Fruit fly (Drosophila melanogaster) whole organism, wandering third instar larva: Measurements from ENCODE around the gene CG1271.

Experiments
- Abd-B ChIP-seq: fragments of >200 bp; optimal IDR thresholded peaks from 2 replicates; lab custom pipeline; 2017; ENCODE audit warnings: missing biosample characterization, missing genetic modification characterization
- CG9705 ChIP-seq: fragments of 200-800 bp; sonication (Bioruptor generic); optimal IDR thresholded peaks from 2 replicates; lab custom pipeline; 2018; ENCODE audit warnings: missing biosample characterization, mild to moderate bottlenecking, missing genetic modification characterization
- CrebA ChIP-seq: fragments of 200-800 bp; sonication (Bioruptor generic); optimal IDR thresholded peaks from 2 replicates; lab custom pipeline; 2016; ENCODE audit warnings: missing biosample characterization, mild to moderate bottlenecking, missing genetic modification characterization, borderline replicate concordance
- Dfd ChIP-seq: fragments of >200 bp; optimal IDR thresholded peaks from 2 replicates; lab custom pipeline; 2017; ENCODE audit warnings: missing biosample characterization, missing genetic modification characterization
- Dif ChIP-seq: fragments of 200-275, 200-300 bp; sonication (Bioruptor generic); optimal IDR thresholded peaks from 2 replicates; lab custom pipeline; 2018; ENCODE audit warnings: missing biosample characterization, missing genetic modification characterization; ENCODE audit not compliant: partially characterized antibody
- GATAd ChIP-seq: sonication (Bioruptor generic); optimal IDR thresholded peaks from 2 replicates; lab custom pipeline; 2016; ENCODE audit warnings: missing biosample characterization, missing genetic modification characterization
- HLH106 ChIP-seq: fragments of 200-800 bp; optimal IDR thresholded peaks from 3 replicates; lab custom pipeline; 2019; ENCODE audit warnings: missing biosample characterization, mild to moderate bottlenecking, missing genetic modification characterization, moderate library complexity
- Hnf4 ChIP-seq: fragments of 200-800 bp; sonication (Bioruptor generic); optimal IDR thresholded peaks from 2 replicates; lab custom pipeline; 2016; ENCODE audit warnings: missing biosample characterization, mild to moderate bottlenecking, missing genetic modification characterization
- Hr78 ChIP-seq: fragments of >200 bp; optimal IDR thresholded peaks from 2 replicates; lab custom pipeline; 2017; ENCODE audit warnings: missing biosample characterization, missing genetic modification characterization
- Hr83 ChIP-seq: fragments of 200-300 bp; sonication (Bioruptor generic); optimal IDR thresholded peaks from 2 replicates; lab custom pipeline; 2016; ENCODE audit warnings: missing biosample characterization, mild to moderate bottlenecking, missing genetic modification characterization, moderate library complexity; ENCODE audit not compliant: poor library complexity, severe bottlenecking
- Jra ChIP-seq: sonication (Bioruptor generic); optimal IDR thresholded peaks from 2 replicates; lab custom pipeline; 2016; ENCODE audit warnings: missing biosample characterization, missing genetic modification characterization
- Mio ChIP-seq: sonication (Bioruptor generic); optimal IDR thresholded peaks from 2 replicates; lab custom pipeline; 2016; ENCODE audit warnings: missing biosample characterization, missing genetic modification characterization
- N ChIP-seq: fragments of >200 bp; optimal IDR thresholded peaks from 2 replicates; lab custom pipeline; 2018; ENCODE audit warnings: missing biosample characterization, missing external identifiers, missing genetic modification characterization
- OdsH ChIP-seq: fragments of 200-800 bp; sonication (Bioruptor generic); optimal IDR thresholded peaks from 2 replicates; lab custom pipeline; 2016; ENCODE audit warnings: missing biosample characterization, mild to moderate bottlenecking, missing genetic modification characterization
- Rel ChIP-seq, 2 experiments: fragments of 200-800 bp; sonication (Bioruptor generic) in 1 of 2; optimal IDR thresholded peaks; 2 replicates in 1 of 2; 3 replicates in 1 of 2; lab custom pipeline; 2016 to 2019; ENCODE audit warnings: mild to moderate bottlenecking in 2 of 2, missing biosample characterization in 2 of 2, missing genetic modification characterization in 2 of 2, moderate library complexity in 1 of 2
- Sp1 ChIP-seq: fragments of 200-800 bp; sonication (Bioruptor generic); optimal IDR thresholded peaks from 3 replicates; lab custom pipeline; 2019; ENCODE audit warnings: missing biosample characterization, mild to moderate bottlenecking, missing genetic modification characterization, moderate library complexity
- Vsx2 ChIP-seq: fragments of 200-300, 225-300 bp; sonication (Bioruptor generic); optimal IDR thresholded peaks from 2 replicates; lab custom pipeline; 2018; ENCODE audit warnings: missing biosample characterization, missing genetic modification characterization; ENCODE audit not compliant: partially characterized antibody
- br ChIP-seq: fragments of 200-800 bp; sonication (Bioruptor generic); optimal IDR thresholded peaks from 2 replicates; lab custom pipeline; 2016; ENCODE audit warnings: missing biosample characterization, missing genetic modification characterization
- brk ChIP-seq: fragments of 200-800 bp; sonication (Bioruptor generic); optimal IDR thresholded peaks from 2 replicates; lab custom pipeline; 2016; ENCODE audit warnings: missing biosample characterization, mild to moderate bottlenecking, missing genetic modification characterization
- dl ChIP-seq, 2 experiments: fragments of 175-275, 200-275 bp in 1 of 2; fragments of 200-275 bp in 1 of 2; sonication (Bioruptor generic); optimal IDR thresholded peaks; lab custom pipeline; 2018; ENCODE audit warnings: mild to moderate bottlenecking in 2 of 2, missing biosample characterization in 2 of 2, missing genetic modification characterization in 2 of 2, moderate library complexity in 2 of 2; ENCODE audit not compliant: partially characterized antibody in 2 of 2, insufficient read depth in 1 of 2
- dmrt93B ChIP-seq: fragments of 200-800 bp; sonication (Bioruptor generic); optimal IDR thresholded peaks from 2 replicates; lab custom pipeline; 2018; ENCODE audit warnings: missing biosample characterization, mild to moderate bottlenecking, missing genetic modification characterization
- dsf ChIP-seq: sonication (Bioruptor generic); optimal IDR thresholded peaks from 2 replicates; lab custom pipeline; 2016; ENCODE audit warnings: missing biosample characterization, missing genetic modification characterization, borderline replicate concordance
- ey ChIP-seq: fragments of 200-800 bp; sonication (Bioruptor generic); optimal IDR thresholded peaks from 2 replicates; lab custom pipeline; 2016; ENCODE audit warnings: missing biosample characterization, missing genetic modification characterization
- foxo ChIP-seq, 2 experiments: fragments of 200-800 bp; sonication (Bioruptor generic); optimal IDR thresholded peaks; 2 replicates in 1 of 2; 3 replicates in 1 of 2; lab custom pipeline; 2016 to 2017; ENCODE audit warnings: missing biosample characterization in 2 of 2, missing genetic modification characterization in 2 of 2
- fru ChIP-seq: fragments of 200-800 bp; sonication (Bioruptor generic); optimal IDR thresholded peaks from 3 replicates; lab custom pipeline; 2016; ENCODE audit warnings: missing biosample characterization, mild to moderate bottlenecking, missing genetic modification characterization
- h ChIP-seq: fragments of 200-800 bp; sonication (Bioruptor generic); optimal IDR thresholded peaks from 3 replicates; lab custom pipeline; 2016; ENCODE audit warnings: missing biosample characterization, mild to moderate bottlenecking, missing genetic modification characterization
- lola ChIP-seq: fragments of >200 bp; optimal IDR thresholded peaks from 2 replicates; lab custom pipeline; 2017; ENCODE audit warnings: missing biosample characterization, missing genetic modification characterization
- pan ChIP-seq: fragments of >200 bp; optimal IDR thresholded peaks from 2 replicates; lab custom pipeline; 2017
- psq ChIP-seq: fragments of 200-800 bp; sonication (Bioruptor generic); optimal IDR thresholded peaks from 3 replicates; lab custom pipeline; 2017; ENCODE audit warnings: missing biosample characterization, mild to moderate bottlenecking, missing genetic modification characterization, moderate library complexity
- rgr ChIP-seq: fragments of 200-800 bp; sonication (Bioruptor generic); optimal IDR thresholded peaks from 3 replicates; lab custom pipeline; 2016; ENCODE audit warnings: missing biosample characterization, mild to moderate bottlenecking, missing genetic modification characterization
- sage ChIP-seq: fragments of 200-800 bp; sonication (Bioruptor generic); optimal IDR thresholded peaks from 2 replicates; lab custom pipeline; 2016; ENCODE audit warnings: missing biosample characterization, mild to moderate bottlenecking, missing genetic modification characterization
- tai ChIP-seq: sonication (Bioruptor generic); optimal IDR thresholded peaks from 2 replicates; lab custom pipeline; 2016; ENCODE audit warnings: missing biosample characterization, missing genetic modification characterization
- usp ChIP-seq: fragments of >200 bp; optimal IDR thresholded peaks from 2 replicates; lab custom pipeline; 2017; ENCODE audit warnings: missing biosample characterization, missing genetic modification characterization
- woc ChIP-seq: sonication (Bioruptor generic); optimal IDR thresholded peaks from 2 replicates; lab custom pipeline; 2016; ENCODE audit warnings: missing biosample characterization, mild to moderate bottlenecking, missing genetic modification characterization

Gene CG1271

DNA sequence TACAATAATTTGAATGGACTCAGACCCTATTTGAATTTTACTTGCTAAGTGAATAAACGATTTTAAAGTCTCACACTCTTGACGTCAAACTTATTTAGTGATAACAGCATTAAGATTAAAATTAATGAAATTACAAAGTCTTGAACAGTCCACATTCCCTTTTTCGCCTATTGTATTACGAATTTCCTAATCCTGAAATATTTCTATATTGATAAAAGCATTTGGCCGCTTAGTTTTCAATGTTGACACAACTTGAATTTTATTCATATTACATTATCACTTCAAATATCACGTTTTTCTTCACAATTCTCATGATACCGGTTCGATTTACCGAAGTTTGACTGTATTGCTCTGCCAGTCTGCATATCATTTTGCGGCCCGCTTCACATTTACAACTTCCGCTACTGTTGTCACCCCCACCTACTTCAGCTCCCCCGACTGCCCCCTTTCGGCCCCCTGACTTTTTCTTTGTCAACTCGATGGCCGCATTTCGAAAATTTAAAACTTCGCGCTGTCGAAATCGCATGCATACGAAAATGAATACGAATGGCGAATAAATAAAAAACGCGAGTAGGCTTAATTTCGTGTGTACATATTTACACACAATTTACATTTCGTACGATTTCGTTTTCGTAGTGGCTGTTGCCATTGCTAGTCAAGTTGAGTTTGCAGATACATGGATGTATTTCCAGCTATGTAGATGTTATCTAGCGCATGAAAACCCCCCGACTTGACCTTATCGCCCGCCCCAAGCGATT is 26.3 kb downstream of the CG1271 start:
- peak in 1 of 2 experiments; percentile 15 for TF ChIP-seq foxo (GFP tag; optimal IDR thresholded peaks at IDR 0.05; lab: Kevin White, UChicago)
- no peak for TF ChIP-seq Mio (GFP tag; lab: Kevin White, UChicago)
- TF ChIP-seq Jra (GFP tag; lab: Kevin White, UChicago), result no peak
- TF ChIP-seq dl (GFP tag; optimal IDR thresholded peaks at IDR 0.05; lab: Kevin White, UChicago; ENCODE audit: insufficient read depth in 1 of 2, partially characterized antibody in 2 of 2), result no peak
- TF ChIP-seq brk, result peak; percentile 31
- TF ChIP-seq Rel (GFP tag; optimal IDR thresholded peaks at IDR 0.05; lab: Kevin White, UChicago), result no peak
- peak; percentile 85 for TF ChIP-seq Rel (tag; optimal IDR thresholded peaks at IDR 0.05; lab: Kevin White, UChicago)
- TF ChIP-seq br (GFP tag; lab: Kevin White, UChicago), result peak; percentile 45
- TF ChIP-seq rgr, result peak; percentile 39
- TF ChIP-seq Dfd (GFP tag; lab: Kevin White, UChicago), result no peak
- TF ChIP-seq woc, result no peak
- TF ChIP-seq OdsH (GFP tag; lab: Kevin White, UChicago), result peak; percentile 32
- TF ChIP-seq fru, result peak; percentile 17
- TF ChIP-seq Vsx2 (GFP tag; lab: Kevin White, UChicago), result no peak
- TF ChIP-seq Hr83 (GFP tag; lab: Kevin White, UChicago), result peak; percentile 40
- TF ChIP-seq CG9705 (GFP tag; lab: Kevin White, UChicago), result peak; percentile 11
- TF ChIP-seq dmrt93B, result peak; percentile 16
- TF ChIP-seq psq (GFP tag; lab: Kevin White, UChicago), result peak; percentile 9
- peak; percentile 31 for TF ChIP-seq ey (GFP tag; lab: Kevin White, UChicago)
- peak; percentile 41 for TF ChIP-seq h (GFP tag; lab: Kevin White, UChicago)
- TF ChIP-seq N (GFP tag; lab: Kevin White, UChicago), result no peak
- peak; percentile 20 for TF ChIP-seq Sp1 (GFP tag; lab: Kevin White, UChicago)
- peak; percentile 46 for TF ChIP-seq HLH106
- TF ChIP-seq, all 38 proteins: peak for 15

DNA sequence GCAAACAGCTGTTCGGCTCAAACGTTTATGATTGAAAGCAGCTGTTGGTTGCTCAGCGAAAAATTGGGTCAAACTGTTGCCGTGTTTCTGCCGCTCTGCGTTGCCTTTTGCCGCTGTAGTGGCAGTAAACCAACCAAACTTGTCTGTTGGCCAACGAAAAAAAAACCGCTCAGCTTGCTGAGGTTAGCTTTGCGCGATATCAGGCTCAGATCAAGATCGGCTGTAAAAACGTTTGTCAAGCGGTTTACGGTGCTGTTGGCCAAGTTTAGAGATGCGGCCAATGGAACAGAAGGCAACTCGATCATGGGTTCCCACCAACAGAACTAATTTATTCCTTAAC is 26.8 kb downstream of the CG1271 start:
- TF ChIP-seq Mio (GFP tag; lab: Kevin White, UChicago), result no peak

DNA sequence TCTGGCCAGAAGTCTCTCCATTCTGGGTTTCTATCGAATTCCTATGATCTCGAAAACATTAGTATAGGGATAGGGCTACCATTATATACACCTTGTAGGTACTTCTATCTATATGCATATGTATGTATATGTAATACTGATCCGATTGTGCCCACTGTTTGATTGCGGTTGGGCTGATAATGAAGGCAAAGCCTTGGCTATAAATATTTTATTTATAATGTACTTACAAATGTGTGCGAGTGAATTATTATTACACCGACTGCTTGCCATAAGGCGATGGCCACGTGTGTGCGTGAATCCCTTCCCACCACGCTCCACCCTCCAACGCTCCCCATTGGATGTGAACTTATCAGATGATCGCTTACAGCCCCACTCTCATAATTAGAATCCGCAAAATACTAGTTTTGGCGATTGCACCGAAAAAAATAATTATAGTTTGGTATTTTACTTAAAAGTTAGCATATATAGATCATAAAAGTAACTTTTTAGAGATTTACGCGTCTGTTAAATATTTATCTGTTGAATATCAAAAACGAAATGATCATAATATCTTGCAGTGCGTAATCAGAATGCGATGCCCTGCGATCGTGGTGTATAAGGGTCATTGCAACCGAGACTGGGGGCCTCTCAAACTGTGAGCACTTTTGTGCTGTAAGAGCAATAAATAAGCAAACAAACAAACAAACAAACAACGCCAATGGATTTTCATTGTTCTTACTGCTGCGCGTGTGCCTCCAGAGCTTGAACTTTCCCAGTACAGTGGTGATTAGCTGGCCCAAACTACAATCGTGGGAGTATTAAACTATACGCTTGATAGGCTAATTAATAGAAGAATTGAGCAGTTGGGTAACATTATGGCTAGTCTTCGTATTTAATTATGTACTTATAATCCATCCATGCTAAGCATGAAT is 28.0 kb downstream of the CG1271 start:
- TF ChIP-seq HLH106, result peak; percentile 16
- peak; percentile 32 for TF ChIP-seq Hr83 (GFP tag; lab: Kevin White, UChicago)
- TF ChIP-seq h (GFP tag; lab: Kevin White, UChicago), result peak; percentile 2
- TF ChIP-seq Rel (GFP tag; optimal IDR thresholded peaks at IDR 0.05; lab: Kevin White, UChicago), result no peak
- TF ChIP-seq Rel (tag; optimal IDR thresholded peaks at IDR 0.05; lab: Kevin White, UChicago), result no peak
- TF ChIP-seq dmrt93B, result peak; percentile 27
- TF ChIP-seq, all 38 proteins: peak for 4

DNA sequence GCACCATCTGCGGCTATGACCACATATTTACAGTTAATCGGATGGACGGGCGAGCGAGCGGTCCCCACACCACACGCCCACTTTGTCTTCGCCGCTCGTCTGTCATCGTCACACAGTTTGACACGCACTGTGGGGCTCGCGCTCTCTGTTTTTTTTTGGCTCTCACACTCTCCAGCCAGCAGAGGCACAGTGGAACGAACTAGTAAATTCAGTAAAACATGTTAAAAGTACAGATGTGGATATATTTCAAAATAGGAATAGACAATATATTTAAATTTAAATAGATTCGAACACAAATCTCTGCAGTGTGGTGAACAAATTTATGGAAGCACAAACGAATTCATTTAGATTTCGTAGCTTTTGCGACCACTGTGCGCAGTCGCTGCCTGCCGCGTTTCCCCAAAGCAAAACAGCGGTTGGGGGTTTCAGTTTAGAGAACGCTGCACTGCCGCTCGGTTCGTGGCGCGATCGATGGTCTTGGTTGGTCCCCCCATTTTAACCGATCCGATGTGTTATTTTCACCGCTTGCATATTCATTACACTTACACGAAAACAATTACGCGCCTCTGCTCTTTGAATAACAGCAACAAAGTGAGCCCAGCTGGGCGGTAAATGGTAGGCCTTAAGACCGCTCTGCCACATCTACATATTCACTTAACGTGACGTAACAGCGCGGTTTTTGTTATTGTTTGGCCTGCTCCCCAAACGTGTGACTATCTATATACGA is 29.0 kb downstream of the CG1271 start:
- TF ChIP-seq HLH106 (peak; percentile 97), Vsx2 (GFP tag; lab: Kevin White, UChicago) (no peak), N (GFP tag; lab: Kevin White, UChicago) (no peak), br (GFP tag; lab: Kevin White, UChicago) (peak; percentile 99), GATAd (GFP tag; lab: Kevin White, UChicago) (peak; percentile 91), dl (GFP tag; optimal IDR thresholded peaks at IDR 0.05; lab: Kevin White, UChicago; ENCODE audit: insufficient read depth in 1 of 2, partially characterized antibody in 2 of 2) (peak; percentile 59 to 76), ey (GFP tag; lab: Kevin White, UChicago) (peak; percentile 99), brk (peak; percentile 98), Rel (GFP tag; optimal IDR thresholded peaks at IDR 0.05; lab: Kevin White, UChicago) (peak; percentile 98), Rel (tag; optimal IDR thresholded peaks at IDR 0.05; lab: Kevin White, UChicago) (peak; percentile 95), Sp1 (GFP tag; lab: Kevin White, UChicago) (peak; percentile 98), CrebA (peak; percentile 97), foxo (GFP tag; optimal IDR thresholded peaks at IDR 0.05; lab: Kevin White, UChicago) (peak; percentile 96 to 99), sage (peak; percentile 99), Hr83 (GFP tag; lab: Kevin White, UChicago) (peak; percentile 81), psq (GFP tag; lab: Kevin White, UChicago) (peak; percentile 98), Mio (GFP tag; lab: Kevin White, UChicago) (peak; percentile 87), tai (GFP tag; lab: Kevin White, UChicago) (peak; percentile 95), usp (GFP tag; lab: Kevin White, UChicago) (no peak), Hr78 (GFP tag; lab: Kevin White, UChicago) (no peak), Jra (GFP tag; lab: Kevin White, UChicago) (peak; percentile 97), CG9705 (GFP tag; lab: Kevin White, UChicago) (peak; percentile 94), Hnf4 (GFP tag; lab: Kevin White, UChicago) (peak; percentile 98), dmrt93B (peak; percentile 91), lola (GFP tag; lab: Kevin White, UChicago) (no peak), dsf (GFP tag; lab: Kevin White, UChicago) (peak; percentile 96), pan (no peak), rgr (peak; percentile 99), Abd-B (GFP tag; lab: Kevin White, UChicago) (no peak), Dif (GFP tag; lab: Kevin White, UChicago) (peak; percentile 84)
